Fruit fly (Drosophila melanogaster) whole organism, embryonic: Measurements from ENCODE around the gene Jhbp1.

Source experiments
- BEAF-32 ChIP-seq: fragments of 200-800 bp; sonication (Bioruptor generic); optimal IDR thresholded peaks from 3 replicates; lab custom pipeline; 2017; ENCODE audit warnings: missing biosample characterization, missing genetic modification characterization, mild to moderate bottlenecking, moderate library complexity, missing genetic modification reagents
- Bdp1 ChIP-seq: fragments of 200-800 bp; sonication (Bioruptor generic); optimal IDR thresholded peaks from 3 replicates; lab custom pipeline; 2016; ENCODE audit warnings: missing biosample characterization, missing genetic modification characterization
- Blimp-1 ChIP-seq: fragments of 200-800 bp; sonication (Bioruptor generic); optimal IDR thresholded peaks from 3 replicates; lab custom pipeline; 2018; ENCODE audit warnings: missing biosample characterization, missing genetic modification characterization, mild to moderate bottlenecking, moderate library complexity, missing genetic modification reagents
- CG13624 ChIP-seq: fragments of 200-800 bp; sonication (Bioruptor generic); optimal IDR thresholded peaks from 2 replicates; lab custom pipeline; 2016; ENCODE audit warnings: missing biosample characterization, missing genetic modification characterization
- CG14710 ChIP-seq: fragments of 200-800 bp; sonication (Bioruptor generic); optimal IDR thresholded peaks from 3 replicates; lab custom pipeline; 2019; ENCODE audit warnings: missing biosample characterization, mild to moderate bottlenecking, missing genetic modification characterization, moderate library complexity
- CG18262 ChIP-seq: fragments of 200-800 bp; optimal IDR thresholded peaks from 3 replicates; lab custom pipeline; 2019; ENCODE audit warnings: missing biosample characterization, mild to moderate bottlenecking, missing genetic modification characterization, moderate library complexity
- CG2129 ChIP-seq: fragments of 200-800 bp; sonication (Bioruptor generic); IDR thresholded peaks from 2 replicates; pipeline ENCODE4 v1.3.6; 2022; ENCODE audit warnings: missing biosample characterization, missing genetic modification characterization; ENCODE audit not compliant: partially characterized antibody
- CG30020 ChIP-seq: fragments of 200-800 bp; optimal IDR thresholded peaks from 2 replicates; lab custom pipeline; 2019; ENCODE audit warnings: missing biosample characterization, mild to moderate bottlenecking, missing genetic modification characterization, moderate library complexity
- CG32532 ChIP-seq: fragments of 200-800 bp; sonication (Bioruptor generic); IDR thresholded peaks from 2 replicates; pipeline ENCODE4 v1.3.6; 2022; ENCODE audit warnings: missing biosample characterization, missing genetic modification characterization
- CG4424 ChIP-seq: fragments of 200-800 bp; sonication (Bioruptor generic); optimal IDR thresholded peaks from 3 replicates; lab custom pipeline; 2016; ENCODE audit warnings: missing biosample characterization, missing genetic modification characterization
- CG6765 ChIP-seq: fragments of 200-800 bp; sonication (Bioruptor generic); optimal IDR thresholded peaks from 3 replicates; lab custom pipeline; 2017; ENCODE audit warnings: missing biosample characterization, mild to moderate bottlenecking, missing genetic modification characterization
- CG8290 ChIP-seq, 3 experiments: fragments of 200-800 bp; sonication (Bioruptor generic); optimal IDR thresholded peaks; 2 replicates each; lab custom pipeline; 2016 to 2019; ENCODE audit warnings: missing biosample characterization in 3 of 3, missing genetic modification characterization in 3 of 3, mild to moderate bottlenecking in 2 of 3, moderate library complexity in 1 of 3
- CG9817 ChIP-seq: fragments of 200-800 bp; sonication (Bioruptor generic); optimal IDR thresholded peaks from 2 replicates; lab custom pipeline; 2018; ENCODE audit warnings: missing biosample characterization, mild to moderate bottlenecking, missing genetic modification characterization, moderate library complexity
- Deaf1 ChIP-seq: fragments of 200-800 bp; optimal IDR thresholded peaks from 3 replicates; lab custom pipeline; 2019; ENCODE audit warnings: missing biosample characterization, mild to moderate bottlenecking, missing genetic modification characterization, moderate library complexity
- Dref ChIP-seq: fragments of 200-800 bp; sonication (Bioruptor generic); IDR thresholded peaks from 2 replicates; pipeline ENCODE4 v1.3.6; 2022; ENCODE audit warnings: missing biosample characterization, missing genetic modification characterization
- Drgx ChIP-seq: fragments of 200-800 bp; sonication (Bioruptor generic); IDR thresholded peaks from 2 replicates; pipeline ENCODE4 v1.3.6; 2022; ENCODE audit warnings: missing biosample characterization, missing genetic modification characterization
- HLH3B ChIP-seq: fragments of 200-800 bp; sonication (Bioruptor generic); IDR thresholded peaks from 2 replicates; pipeline ENCODE4 v1.3.6; 2022; ENCODE audit warnings: missing biosample characterization, missing genetic modification characterization
- HLHmδ ChIP-seq: fragments of 200-800 bp; sonication (Bioruptor generic); optimal IDR thresholded peaks from 2 replicates; lab custom pipeline; 2018; ENCODE audit warnings: missing biosample characterization, mild to moderate bottlenecking, missing genetic modification characterization, moderate library complexity
- Hmx ChIP-seq: fragments of 200-800 bp; sonication (Bioruptor generic); optimal IDR thresholded peaks from 2 replicates; lab custom pipeline; 2016; ENCODE audit warnings: missing biosample characterization, missing genetic modification characterization
- Lpt ChIP-seq: fragments of >200 bp; optimal IDR thresholded peaks from 2 replicates; lab custom pipeline; 2018; ENCODE audit warnings: missing biosample characterization, missing genetic modification characterization
- Max ChIP-seq: fragments of 200-800 bp; sonication (Bioruptor generic); optimal IDR thresholded peaks from 2 replicates; lab custom pipeline; 2016; ENCODE audit warnings: missing biosample characterization, mild to moderate bottlenecking, missing genetic modification characterization
- Sox102F ChIP-seq: fragments of 200-800 bp; sonication (Bioruptor generic); optimal IDR thresholded peaks from 2 replicates; lab custom pipeline; 2018; ENCODE audit warnings: missing biosample characterization, mild to moderate bottlenecking, missing genetic modification characterization, moderate library complexity
- Sry-β ChIP-seq: fragments of 200-800 bp; sonication (Bioruptor generic); optimal IDR thresholded peaks from 2 replicates; lab custom pipeline; 2018; ENCODE audit warnings: missing biosample characterization, mild to moderate bottlenecking, missing genetic modification characterization, moderate library complexity
- Stat92E ChIP-seq, 3 experiments: fragments of >200 bp in 2 of 3; fragments of 200-800 bp in 1 of 3; sonication (Bioruptor generic) in 1 of 3; optimal IDR thresholded peaks; 2 replicates each; lab custom pipeline; 2017 to 2019; ENCODE audit warnings: missing biosample characterization in 3 of 3, missing genetic modification characterization in 3 of 3, mild to moderate bottlenecking in 1 of 3, moderate library complexity in 1 of 3
- ac ChIP-seq: fragments of 200-800 bp; sonication (Bioruptor generic); optimal IDR thresholded peaks from 3 replicates; lab custom pipeline; 2017; ENCODE audit warnings: missing biosample characterization, mild to moderate bottlenecking, missing genetic modification characterization
- ase ChIP-seq: fragments of 200-800 bp; sonication (Bioruptor generic); IDR thresholded peaks from 3 replicates; pipeline ENCODE4 v1.3.6; 2022; ENCODE audit warnings: missing biosample characterization, missing genetic modification characterization
- btn ChIP-seq: fragments of 200-800 bp; sonication (Bioruptor generic); optimal IDR thresholded peaks from 2 replicates; lab custom pipeline; 2016; ENCODE audit warnings: missing biosample characterization, missing genetic modification characterization
- chinmo ChIP-seq: fragments of 200-800 bp; sonication (Bioruptor generic); IDR thresholded peaks from 4 replicates; pipeline ENCODE4 v1.3.6; 2022; ENCODE audit warnings: missing biosample characterization, missing genetic modification characterization; ENCODE audit not compliant: partially characterized antibody
- dati ChIP-seq: fragments of 200-800 bp; sonication (Bioruptor generic); IDR thresholded peaks from 2 replicates; pipeline ENCODE4 v1.3.6; 2022; ENCODE audit warnings: missing biosample characterization, missing genetic modification characterization
- dm ChIP-seq: fragments of 200-800 bp; sonication (Bioruptor generic); optimal IDR thresholded peaks from 3 replicates; lab custom pipeline; 2016; ENCODE audit warnings: missing biosample characterization, missing genetic modification characterization
- fd64A ChIP-seq: fragments of 200-800 bp; sonication (Bioruptor generic); optimal IDR thresholded peaks from 3 replicates; lab custom pipeline; 2018; ENCODE audit warnings: missing biosample characterization, mild to moderate bottlenecking, missing genetic modification characterization
- grau ChIP-seq: fragments of 200-800 bp; optimal IDR thresholded peaks from 3 replicates; lab custom pipeline; 2019; ENCODE audit warnings: missing biosample characterization, mild to moderate bottlenecking, missing genetic modification characterization, moderate library complexity
- grn ChIP-seq: fragments of 200-800 bp; sonication (Bioruptor generic); optimal IDR thresholded peaks from 3 replicates; lab custom pipeline; 2017; ENCODE audit warnings: missing biosample characterization, missing genetic modification characterization
- her ChIP-seq: fragments of 200-800 bp; sonication (Bioruptor generic); optimal IDR thresholded peaks from 2 replicates; lab custom pipeline; 2016; ENCODE audit warnings: missing biosample characterization, missing genetic modification characterization
- hth ChIP-seq: fragments of >200 bp; optimal IDR thresholded peaks from 2 replicates; lab custom pipeline; 2017; ENCODE audit warnings: inconsistent platforms
- insv ChIP-seq, 2 experiments: fragments of 200-800 bp; sonication (Bioruptor generic); optimal IDR thresholded peaks; 3 replicates each; lab custom pipeline; 2016 to 2018; ENCODE audit warnings: missing biosample characterization in 2 of 2, missing genetic modification characterization in 2 of 2
- jumu ChIP-seq: fragments of 200-800 bp; sonication (Bioruptor generic); optimal IDR thresholded peaks from 3 replicates; lab custom pipeline; 2016; ENCODE audit warnings: missing biosample characterization, missing genetic modification characterization
- ken ChIP-seq: fragments of 200-800 bp; sonication (Bioruptor generic); IDR thresholded peaks from 3 replicates; pipeline ENCODE4 v1.3.6; 2022; ENCODE audit warnings: missing biosample characterization, missing genetic modification characterization
- lmd ChIP-seq: fragments of 200-800 bp; sonication (Bioruptor generic); IDR thresholded peaks from 2 replicates; pipeline ENCODE4 v1.3.6; 2022; ENCODE audit warnings: missing biosample characterization, missing genetic modification characterization
- oc ChIP-seq: fragments of 200-800 bp; sonication (Bioruptor generic); optimal IDR thresholded peaks from 2 replicates; lab custom pipeline; 2018; ENCODE audit warnings: missing biosample characterization, mild to moderate bottlenecking, missing genetic modification characterization, moderate library complexity
- otp ChIP-seq: fragments of 200-800 bp; sonication (Bioruptor generic); IDR thresholded peaks from 3 replicates; pipeline ENCODE4, ENCODE4 v1.3.6; 2022; ENCODE audit warnings: missing biosample characterization, missing genetic modification characterization
- p53 ChIP-seq: fragments of 200-800 bp; sonication (Bioruptor generic); optimal IDR thresholded peaks from 2 replicates; lab custom pipeline; 2016; ENCODE audit warnings: missing biosample characterization, missing genetic modification characterization
- prd ChIP-seq, 3 experiments: fragments of >200 bp in 2 of 3; fragments of 200-800 bp in 1 of 3; sonication (Bioruptor generic) in 1 of 3; optimal IDR thresholded peaks in 2 of 3; IDR thresholded peaks in 1 of 3; 2 replicates in 2 of 3; 3 replicates in 1 of 3; pipeline versions ENCODE4 v1.3.6 to Lab custom; 2017 to 2022; ENCODE audit warnings: missing biosample characterization in 1 of 3, missing genetic modification characterization in 1 of 3
- pros ChIP-seq: fragments of 200-800 bp; sonication (Bioruptor generic); optimal IDR thresholded peaks from 3 replicates; lab custom pipeline; 2019; ENCODE audit warnings: missing biosample characterization, mild to moderate bottlenecking, missing genetic modification characterization, moderate library complexity
- pum ChIP-seq: fragments of 200-800 bp; sonication (Bioruptor generic); optimal IDR thresholded peaks from 2 replicates; lab custom pipeline; 2016; ENCODE audit warnings: missing biosample characterization, missing genetic modification characterization
- shn ChIP-seq: fragments of 200-800 bp; sonication (Bioruptor generic); optimal IDR thresholded peaks from 3 replicates; lab custom pipeline; 2016; ENCODE audit warnings: missing biosample characterization, missing genetic modification characterization
- sqz ChIP-seq: fragments of 200-800 bp; sonication (Bioruptor generic); optimal IDR thresholded peaks from 3 replicates; lab custom pipeline; 2018; ENCODE audit warnings: missing biosample characterization, mild to moderate bottlenecking, missing genetic modification characterization
- ttk ChIP-seq: fragments of 200-800 bp; sonication (Bioruptor generic); IDR thresholded peaks from 2 replicates; pipeline ENCODE4 v2.1.2; 2022; ENCODE audit warnings: missing biosample characterization, missing genetic modification characterization

Gene Jhbp1

dm6 chr3R:4996529-4996975, 31.3 kb downstream of the Jhbp1 start (continued):
- TF ChIP-seq ase (GFP tag; lab: Robert Waterston, UW) (no peak), pros (GFP tag; lab: Kevin White, UChicago) (peak; percentile 91), ac (GFP tag; lab: Kevin White, UChicago) (peak; percentile 26), BEAF-32 (GFP tag; lab: Kevin White, UChicago) (no peak), sqz (GFP tag; lab: Kevin White, UChicago) (peak; percentile 30), dm (GFP tag; lab: Kevin White, UChicago) (no peak), prd (optimal IDR thresholded peaks at IDR 0.05; lab: Kevin White, UChicago) (no peak), prd (GFP tag; IDR thresholded peaks at IDR 0.05; lab: Robert Waterston, UW) (peak; percentile 40; the same call in 1 of the 3 replicates), Drgx (GFP tag; lab: Robert Waterston, UW) (0 out of 2 replicates have a peak, but pooled peaks have one; percentile 21), otp (GFP tag; lab: Robert Waterston, UW) (peak; percentile 49; the same call in 1 of the 3 replicates), her (GFP tag; lab: Kevin White, UChicago) (no peak), p53 (GFP tag; lab: Kevin White, UChicago) (no peak), chinmo (GFP tag; lab: Robert Waterston, UW) (0 out of 4 replicates have a peak, but pooled peaks have one; percentile 41), ken (GFP tag; lab: Robert Waterston, UW) (0 out of 3 replicates have a peak, but pooled peaks have one; percentile 58), Deaf1 (no peak), Sox102F (peak; percentile 4), Lpt (GFP tag; lab: Kevin White, UChicago) (no peak), CG13624 (GFP tag; lab: Kevin White, UChicago) (no peak), oc (tag; lab: Kevin White, UChicago) (peak; percentile 76), HLHmδ (GFP tag; lab: Kevin White, UChicago) (peak; percentile 93), CG8290 (GFP tag; optimal IDR thresholded peaks at IDR 0.05; lab: Kevin White, UChicago) (no peak), CG8290 (tag; optimal IDR thresholded peaks at IDR 0.05; lab: Kevin White, UChicago) (peak in 1 of 2 experiments; percentile 22), CG9817 (tag; lab: Kevin White, UChicago) (no peak), CG18262 (no peak), btn (GFP tag; lab: Kevin White, UChicago) (no peak), grn (GFP tag; lab: Kevin White, UChicago) (peak; percentile 61), fd64A (GFP tag; lab: Kevin White, UChicago) (peak; percentile 25), jumu (GFP tag; lab: Kevin White, UChicago) (no peak), lmd (GFP tag; lab: Robert Waterston, UW) (no peak), Max (GFP tag; lab: Kevin White, UChicago) (no peak), ttk (GFP tag; lab: Robert Waterston, UW) (peak; percentile 15; the same call in 1 of the 2 replicates), Dref (GFP tag; lab: Robert Waterston, UW) (no peak)

- no peak for TF ChIP-seq CG6765 (GFP tag; lab: Kevin White, UChicago)
- no peak for TF ChIP-seq CG30020 (tag; lab: Kevin White, UChicago)
- TF ChIP-seq Stat92E (GFP tag; optimal IDR thresholded peaks at IDR 0.05; lab: Kevin White, UChicago) = no peak
- TF ChIP-seq sqz (GFP tag; lab: Kevin White, UChicago) = peak; percentile 69
- TF ChIP-seq CG32532 (GFP tag; lab: Robert Waterston, UW) = no peak
- TF ChIP-seq CG2129 (GFP tag; lab: Robert Waterston, UW) = no peak
- TF ChIP-seq hth (lab: Kevin White, UChicago) = no peak
- TF ChIP-seq Bdp1 (GFP tag; lab: Kevin White, UChicago) = no peak
- TF ChIP-seq Blimp-1 (GFP tag; lab: Kevin White, UChicago) = peak; percentile 37
- TF ChIP-seq CG4424 (GFP tag; lab: Kevin White, UChicago) = no peak
- TF ChIP-seq Hmx (GFP tag; lab: Kevin White, UChicago) = no peak
- no peak for TF ChIP-seq shn (GFP tag; lab: Kevin White, UChicago)
- TF ChIP-seq grau = no peak
- TF ChIP-seq insv (GFP tag; optimal IDR thresholded peaks at IDR 0.05; lab: Kevin White, UChicago) = no peak
- no peak for TF ChIP-seq Sry-β (GFP tag; lab: Kevin White, UChicago)
- TF ChIP-seq HLH3B (GFP tag; lab: Robert Waterston, UW) = peak; percentile 48; the same call in 1 of the 2 replicates
- 0 out of 2 replicates have a peak, but pooled peaks have one; percentile 33 for TF ChIP-seq dati (GFP tag; lab: Robert Waterston, UW)
- TF ChIP-seq pum (GFP tag; lab: Kevin White, UChicago) = no peak
- peak; percentile 28 for TF ChIP-seq CG14710 (tag; lab: Kevin White, UChicago)
Observed at dm6 chr3R:4997399-4998203, 32.4 kb downstream of the Jhbp1 start.
